Fruit fly (Drosophila melanogaster) whole organism: ENCODE data around the gene Ice2.

Experiments used
- CG8478 ChIP-seq: fragments of >200 bp; optimal IDR thresholded peaks from 2 replicates; lab custom pipeline; 2018; ENCODE audit warnings: inconsistent platforms
- EcR ChIP-seq, 2 experiments: fragments of >200 bp; optimal IDR thresholded peaks; 2 replicates each; lab custom pipeline; 2017; ENCODE audit warnings: missing biosample characterization in 2 of 2, missing genetic modification characterization in 2 of 2, missing genetic modification reagents in 2 of 2
- pan ChIP-seq: fragments of >200 bp; optimal IDR thresholded peaks from 2 replicates; lab custom pipeline; 2017
- psq ChIP-seq: fragments of >200 bp; optimal IDR thresholded peaks from 2 replicates; lab custom pipeline; 2017
- usp ChIP-seq: fragments of >200 bp; optimal IDR thresholded peaks from 2 replicates; lab custom pipeline; 2017; ENCODE audit warnings: missing biosample characterization, missing genetic modification characterization, mixed read lengths

DNA sequence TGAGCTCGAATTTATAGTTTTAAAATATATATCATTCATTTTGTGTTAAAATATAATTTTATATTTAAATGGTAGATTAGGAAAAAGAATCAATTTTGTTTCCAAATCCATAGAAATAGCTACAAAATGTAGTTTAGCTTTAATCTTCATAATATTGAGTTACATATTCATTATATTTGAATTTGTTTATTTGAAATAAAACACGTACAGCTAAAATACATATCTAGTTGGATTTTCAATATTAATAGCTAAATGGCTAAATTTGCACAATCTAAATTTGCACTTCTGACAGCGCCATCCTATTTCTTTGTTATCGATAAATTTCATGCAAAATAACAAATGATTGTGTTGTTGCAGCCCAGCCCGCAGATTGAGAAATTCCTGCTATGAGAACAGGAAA is 3.9 kb downstream of the Ice2 start, which contains the start of gene Usp8:
- TF ChIP-seq psq (lab: Kevin White, UChicago) (no peak), usp (no peak), pan (lab: Kevin White, UChicago) (no peak), CG8478 (lab: Kevin White, UChicago) (no peak), EcR (GFP tag; optimal IDR thresholded peaks at IDR 0.05; lab: Kevin White, UChicago) (no peak)
